Worm (Caenorhabditis elegans) whole organism, young adult: ENCODE data around the gene D2007.2.

Experiments
- C17E4.6 ChIP-seq: fragments of 200-800 bp; sonication (Bioruptor generic); IDR thresholded peaks from 2 replicates; pipeline ENCODE4 v1.3.6; 2022; ENCODE audit warnings: missing genetic modification reagents, missing genetic modification characterization, missing compliant biosample characterization
- F10E7.11 ChIP-seq: sonication (generic microtip); optimal IDR thresholded peaks from 2 replicates; lab custom pipeline; 2017; ENCODE audit warnings: mild to moderate bottlenecking, missing genetic modification characterization, moderate library complexity, missing compliant biosample characterization
- F22D6.2 ChIP-seq: sonication (generic microtip); optimal IDR thresholded peaks from 2 replicates; lab custom pipeline; 2016; ENCODE audit warnings: mild to moderate bottlenecking, missing genetic modification characterization, missing compliant biosample characterization
- F23B12.7 ChIP-seq: sonication (generic microtip); optimal IDR thresholded peaks from 2 replicates; lab custom pipeline; 2017; ENCODE audit warnings: missing genetic modification characterization, mild to moderate bottlenecking, missing compliant biosample characterization, antibody characterized with exemption, moderate library complexity; ENCODE audit not compliant: insufficient read depth
- F33H1.4 ChIP-seq: fragments of 200-800 bp; sonication (Bioruptor generic); IDR thresholded peaks from 2 replicates; pipeline ENCODE4 v1.3.6; 2022; ENCODE audit warnings: missing genetic modification reagents, missing genetic modification characterization, missing compliant biosample characterization
- F49E8.2 ChIP-seq: sonication (generic microtip); optimal IDR thresholded peaks from 3 replicates; lab custom pipeline; 2017; ENCODE audit warnings: missing genetic modification characterization, mild to moderate bottlenecking, missing compliant biosample characterization, antibody characterized with exemption, moderate library complexity; ENCODE audit not compliant: insufficient read depth
- F52B5.7 ChIP-seq: sonication (generic microtip); optimal IDR thresholded peaks from 2 replicates; lab custom pipeline; 2016; ENCODE audit warnings: mild to moderate bottlenecking, missing genetic modification characterization, missing compliant biosample characterization
- F57A8.1 ChIP-seq: fragments of 200-800 bp; sonication (Bioruptor generic); optimal IDR thresholded peaks from 2 replicates; lab custom pipeline; 2018; ENCODE audit warnings: mild to moderate bottlenecking, missing genetic modification characterization, moderate library complexity, missing compliant biosample characterization
- F57C9.4 ChIP-seq: sonication (generic microtip); optimal IDR thresholded peaks from 2 replicates; lab custom pipeline; 2017; ENCODE audit warnings: mild to moderate bottlenecking, missing genetic modification characterization, missing compliant biosample characterization
- K12H6.12 ChIP-seq: fragments of 200-800 bp; sonication (Bioruptor generic); optimal IDR thresholded peaks from 2 replicates; lab custom pipeline; 2018; ENCODE audit warnings: mild to moderate bottlenecking, missing genetic modification characterization, missing compliant biosample characterization
- T07F8.4 ChIP-seq: sonication (generic microtip); optimal IDR thresholded peaks from 2 replicates; lab custom pipeline; 2016; ENCODE audit warnings: mild to moderate bottlenecking, missing genetic modification characterization, moderate library complexity, missing compliant biosample characterization
- T26A5.8 ChIP-seq: sonication (generic microtip); optimal IDR thresholded peaks from 2 replicates; lab custom pipeline; 2016; ENCODE audit warnings: missing genetic modification characterization, missing compliant biosample characterization
- Y53F4B.3 ChIP-seq: fragments of 200-800 bp; sonication (Bioruptor generic); IDR thresholded peaks from 2 replicates; pipeline ENCODE4 v1.3.6; 2022; ENCODE audit warnings: missing genetic modification reagents, missing genetic modification characterization, missing compliant biosample characterization
- Y56A3A.18 ChIP-seq: fragments of 200-800 bp; sonication (Bioruptor generic); IDR thresholded peaks from 2 replicates; pipeline ENCODE4 v1.3.6; 2022; ENCODE audit warnings: missing genetic modification reagents, missing genetic modification characterization, missing compliant biosample characterization
- Y67H2A.10 ChIP-seq: fragments of 200-800 bp; sonication (Bioruptor generic); conservative IDR thresholded peaks from 2 replicates; pipeline ENCODE4 v1.3.6; 2022; ENCODE audit warnings: missing genetic modification reagents, missing genetic modification characterization, missing compliant biosample characterization
- ZK185.1 ChIP-seq: sonication (generic microtip); optimal IDR thresholded peaks from 2 replicates; lab custom pipeline; 2016; ENCODE audit warnings: mild to moderate bottlenecking, missing genetic modification characterization, missing compliant biosample characterization; ENCODE audit not compliant: poor library complexity, severe bottlenecking
- akir-1 ChIP-seq: fragments of 200-800 bp; sonication (Bioruptor generic); optimal IDR thresholded peaks from 2 replicates; lab custom pipeline; 2018; ENCODE audit warnings: mild to moderate bottlenecking, missing genetic modification characterization, moderate library complexity, missing compliant biosample characterization
- aptf-2 ChIP-seq: fragments of 200-800 bp; sonication (Bioruptor generic); conservative IDR thresholded peaks from 2 replicates; pipeline ENCODE4 v1.3.6; 2022; ENCODE audit warnings: missing genetic modification reagents, missing genetic modification characterization, missing compliant biosample characterization
- athp-1 ChIP-seq: sonication (generic microtip); optimal IDR thresholded peaks from 2 replicates; lab custom pipeline; 2017; ENCODE audit warnings: mild to moderate bottlenecking, missing genetic modification characterization, missing compliant biosample characterization
- attf-5 ChIP-seq: fragments of 200-800 bp; sonication (Bioruptor generic); optimal IDR thresholded peaks from 2 replicates; lab custom pipeline; 2018; ENCODE audit warnings: mild to moderate bottlenecking, missing genetic modification characterization, missing compliant biosample characterization
- bed-2 ChIP-seq: fragments of 200-800 bp; sonication (Bioruptor generic); IDR thresholded peaks from 2 replicates; pipeline ENCODE4 v1.3.6; 2022; ENCODE audit warnings: missing genetic modification reagents, missing genetic modification characterization, missing compliant biosample characterization
- ccch-3 ChIP-seq: fragments of 200-800 bp; sonication (Bioruptor generic); optimal IDR thresholded peaks from 2 replicates; lab custom pipeline; 2018; ENCODE audit warnings: mild to moderate bottlenecking, missing genetic modification characterization, missing compliant biosample characterization
- cebp-1 ChIP-seq, 2 experiments: fragments of 200-800 bp in 1 of 2; sonication (Bioruptor generic) in 1 of 2; sonication (generic microtip) in 1 of 2; IDR thresholded peaks in 1 of 2; optimal IDR thresholded peaks in 1 of 2; 2 replicates each; pipeline versions ENCODE4 v1.3.6 to Lab custom; 2017 to 2022; ENCODE audit warnings: missing compliant biosample characterization in 2 of 2, missing genetic modification characterization in 2 of 2, mild to moderate bottlenecking in 1 of 2, missing genetic modification reagents in 1 of 2, moderate library complexity in 1 of 2
- ceh-79 ChIP-seq: sonication (generic microtip); optimal IDR thresholded peaks from 2 replicates; lab custom pipeline; 2017; ENCODE audit warnings: mild to moderate bottlenecking, missing genetic modification characterization, missing compliant biosample characterization
- ceh-91 ChIP-seq: fragments of 200-800 bp; sonication (Bioruptor generic); IDR thresholded peaks from 2 replicates; pipeline ENCODE4 v1.3.6; 2022; ENCODE audit warnings: missing genetic modification reagents, missing genetic modification characterization, missing compliant biosample characterization
- die-1 ChIP-seq: sonication (generic microtip); optimal IDR thresholded peaks from 2 replicates; lab custom pipeline; 2016; ENCODE audit warnings: missing genotype, mild to moderate bottlenecking, missing genetic modification characterization, missing compliant biosample characterization
- dpff-1 ChIP-seq: sonication (generic microtip); optimal IDR thresholded peaks from 2 replicates; lab custom pipeline; 2017; ENCODE audit warnings: mild to moderate bottlenecking, missing genetic modification characterization, missing compliant biosample characterization
- ekl-4 ChIP-seq: fragments of 200-800 bp; sonication (Bioruptor generic); IDR thresholded peaks from 2 replicates; pipeline ENCODE4 v1.3.6; 2022; ENCODE audit warnings: missing genetic modification reagents, missing genetic modification characterization, missing compliant biosample characterization
- hlh-12 ChIP-seq: sonication (generic microtip); optimal IDR thresholded peaks from 2 replicates; lab custom pipeline; 2016; ENCODE audit warnings: missing genetic modification characterization, missing compliant biosample characterization
- hmg-1.2 ChIP-seq: fragments of 200-800 bp; sonication (Bioruptor generic); IDR thresholded peaks from 2 replicates; pipeline ENCODE4 v1.3.6; 2022; ENCODE audit warnings: missing genetic modification reagents, missing genetic modification characterization, missing compliant biosample characterization
- lag-1 ChIP-seq: fragments of 200-800 bp; sonication (Bioruptor generic); IDR thresholded peaks from 2 replicates; pipeline ENCODE4 v1.3.6; 2022; ENCODE audit warnings: missing genetic modification reagents, missing genetic modification characterization, missing compliant biosample characterization
- lin-35 ChIP-seq, 3 experiments: fragments of 150-350 bp in 2 of 3; sonication (generic microtip) in 1 of 3; optimal IDR thresholded peaks; 2 replicates each; lab custom pipeline; 2014 to 2018; ENCODE audit warnings: missing biosample characterization in 3 of 3, missing genetic modification characterization in 3 of 3, missing genetic modification reagents in 3 of 3
- lin-54 ChIP-seq: fragments of 200-800 bp; sonication (Bioruptor generic); optimal IDR thresholded peaks from 2 replicates; lab custom pipeline; 2018; ENCODE audit warnings: mild to moderate bottlenecking, missing genetic modification characterization, missing compliant biosample characterization
- madf-10 ChIP-seq: sonication (generic microtip); optimal IDR thresholded peaks from 2 replicates; lab custom pipeline; 2016; ENCODE audit warnings: mild to moderate bottlenecking, missing genetic modification characterization, missing compliant biosample characterization
- madf-3 ChIP-seq: fragments of 200-800 bp; sonication (Bioruptor generic); IDR thresholded peaks from 2 replicates; pipeline ENCODE4 v1.3.6; 2022; ENCODE audit warnings: missing genetic modification reagents, missing genetic modification characterization, missing compliant biosample characterization
- nfya-1 ChIP-seq: sonication (generic microtip); optimal IDR thresholded peaks from 2 replicates; lab custom pipeline; 2017; ENCODE audit warnings: antibody characterized with exemption, missing compliant biosample characterization, missing genetic modification characterization, borderline replicate concordance; ENCODE audit not compliant: insufficient read depth
- nfyb-1 ChIP-seq: fragments of 200-800 bp; sonication (Bioruptor generic); IDR thresholded peaks from 2 replicates; pipeline ENCODE4 v1.3.6; 2022; ENCODE audit warnings: missing genetic modification reagents, missing genetic modification characterization, missing compliant biosample characterization
- nhr-80 ChIP-seq: sonication (generic microtip); optimal IDR thresholded peaks from 2 replicates; lab custom pipeline; 2016; ENCODE audit warnings: missing genetic modification characterization, missing compliant biosample characterization
- sdz-38 ChIP-seq: sonication (generic microtip); optimal IDR thresholded peaks from 2 replicates; lab custom pipeline; 2016; ENCODE audit warnings: missing genotype, missing genetic modification characterization, missing compliant biosample characterization
- sea-2 ChIP-seq: fragments of 200-800 bp; sonication (Bioruptor generic); IDR thresholded peaks from 2 replicates; pipeline ENCODE4 v1.3.6; 2022; ENCODE audit warnings: missing genetic modification characterization, missing compliant biosample characterization
- snpc-1.3 ChIP-seq: sonication (generic microtip); optimal IDR thresholded peaks from 2 replicates; lab custom pipeline; 2017; ENCODE audit warnings: missing genetic modification characterization, mild to moderate bottlenecking, missing compliant biosample characterization, antibody characterized with exemption, moderate library complexity, missing genotype, missing genetic modification reagents; ENCODE audit not compliant: insufficient read depth
- snpc-4 ChIP-seq, 5 experiments: fragments of 150-350 bp in 1 of 5; sonication (generic microtip) in 4 of 5; optimal IDR thresholded peaks; 2 replicates each; lab custom pipeline; 2014 to 2018; ENCODE audit warnings: missing genetic modification characterization in 5 of 5, missing biosample characterization in 3 of 5, antibody characterized with exemption in 2 of 5, mild to moderate bottlenecking in 2 of 5, missing compliant biosample characterization in 2 of 5, missing genotype in 2 of 5, moderate library complexity in 2 of 5, missing genetic modification reagents in 1 of 5
- unc-130 ChIP-seq: sonication (generic microtip); optimal IDR thresholded peaks from 2 replicates; lab custom pipeline; 2016; ENCODE audit warnings: missing genetic modification reagents, missing genetic modification characterization, missing compliant biosample characterization
- xnd-1 ChIP-seq: sonication (generic microtip); optimal IDR thresholded peaks from 2 replicates; lab custom pipeline; 2016; ENCODE audit warnings: missing genotype, missing genetic modification reagents, missing genetic modification characterization, missing compliant biosample characterization
- ztf-22 ChIP-seq: fragments of 200-800 bp; sonication (Bioruptor generic); optimal IDR thresholded peaks from 2 replicates; lab custom pipeline; 2018; ENCODE audit warnings: mild to moderate bottlenecking, missing genetic modification characterization, moderate library complexity, missing compliant biosample characterization
- ztf-25 ChIP-seq: fragments of 200-800 bp; sonication (Bioruptor generic); IDR thresholded peaks from 2 replicates; pipeline ENCODE4 v1.3.6; 2022; ENCODE audit warnings: missing genetic modification reagents, missing genetic modification characterization, missing compliant biosample characterization
- ztf-28 ChIP-seq: fragments of 200-800 bp; sonication (Bioruptor generic); IDR thresholded peaks from 2 replicates; pipeline ENCODE4 v1.3.6; 2022; ENCODE audit warnings: missing genetic modification reagents, missing genetic modification characterization, missing compliant biosample characterization
- ztf-6 ChIP-seq: fragments of 200-800 bp; sonication (Bioruptor generic); IDR thresholded peaks from 2 replicates; pipeline ENCODE4 v1.3.6; 2022; ENCODE audit warnings: missing genetic modification reagents, missing genetic modification characterization, missing compliant biosample characterization

D2007.2 gene

ce11 chrIII:8125234-8125633, 23.5 kb upstream of the D2007.2 start:
- no peak for TF ChIP-seq F23B12.7 (tag; lab: Kevin White, UChicago)
- TF ChIP-seq hmg-1.2 (GFP tag; lab: Robert Waterston, UW): peak; percentile 91
- no peak for TF ChIP-seq snpc-4 (GFP tag; optimal IDR thresholded peaks at IDR 0.05; lab: Kevin White, UChicago)
- peak in 1 of 4 experiments; percentile 5 for TF ChIP-seq snpc-4 (tag; optimal IDR thresholded peaks at IDR 0.05; lab: Kevin White, UChicago)
- TF ChIP-seq ztf-28 (GFP tag; lab: Robert Waterston, UW): no peak
- TF ChIP-seq ekl-4 (GFP tag; lab: Robert Waterston, UW): no peak
- no peak for TF ChIP-seq F57A8.1
- peak; percentile 40 for TF ChIP-seq nhr-80 (tag; lab: Kevin White, UChicago)
- no peak for TF ChIP-seq sdz-38 (tag; lab: Kevin White, UChicago)
- TF ChIP-seq bed-2 (GFP tag; lab: Robert Waterston, UW): no peak
- TF ChIP-seq die-1 (tag; lab: Kevin White, UChicago): no peak
- TF ChIP-seq ceh-79: no peak
- TF ChIP-seq F52B5.7: no peak
- TF ChIP-seq aptf-2: no peak
- TF ChIP-seq nfya-1 (tag; lab: Kevin White, UChicago): no peak
- no peak for TF ChIP-seq Y53F4B.3 (GFP tag; lab: Robert Waterston, UW)
- TF ChIP-seq nfyb-1 (GFP tag; lab: Robert Waterston, UW): no peak
- TF ChIP-seq F57C9.4 (tag; lab: Kevin White, UChicago): no peak
- TF ChIP-seq ccch-3 (GFP tag; lab: Kevin White, UChicago): no peak
- TF ChIP-seq F22D6.2 (tag; lab: Kevin White, UChicago): no peak
- no peak for TF ChIP-seq C17E4.6 (GFP tag; lab: Robert Waterston, UW)
- TF ChIP-seq ceh-91 (GFP tag; lab: Robert Waterston, UW): no peak
- no peak for TF ChIP-seq T07F8.4 (tag; lab: Kevin White, UChicago)
- no peak for TF ChIP-seq ztf-6
- no peak for TF ChIP-seq F33H1.4 (GFP tag; lab: Robert Waterston, UW)
- TF ChIP-seq ZK185.1 (tag; lab: Kevin White, UChicago): no peak
- TF ChIP-seq xnd-1 (tag; lab: Kevin White, UChicago): no peak
- TF ChIP-seq akir-1: no peak
- TF ChIP-seq athp-1 (tag; lab: Kevin White, UChicago): no peak
- TF ChIP-seq K12H6.12 (tag; lab: Kevin White, UChicago): peak; percentile 24
- no peak for TF ChIP-seq unc-130 (GFP tag; lab: Kevin White, UChicago)
- no peak for TF ChIP-seq snpc-1.3 (tag; lab: Kevin White, UChicago)
- TF ChIP-seq hlh-12 (tag; lab: Kevin White, UChicago): no peak
- no peak for TF ChIP-seq T26A5.8 (tag; lab: Kevin White, UChicago)
- TF ChIP-seq ztf-25: no peak
- no peak for TF ChIP-seq lag-1
- no peak for TF ChIP-seq lin-54 (GFP tag; lab: Kevin White, UChicago)
- TF ChIP-seq ztf-22 (GFP tag; lab: Kevin White, UChicago): no peak
- TF ChIP-seq Y67H2A.10 (GFP tag; lab: Robert Waterston, UW): no peak
- TF ChIP-seq dpff-1 (tag; lab: Kevin White, UChicago): no peak
- no peak for TF ChIP-seq F10E7.11 (tag; lab: Kevin White, UChicago)
- peak in 1 of 3 experiments; percentile 20 for TF ChIP-seq lin-35 (GFP tag; optimal IDR thresholded peaks at IDR 0.05; lab: Kevin White, UChicago)
- no peak for TF ChIP-seq cebp-1 (GFP tag; IDR thresholded peaks at IDR 0.05; lab: Robert Waterston, UW)
- peak; percentile 45 for TF ChIP-seq cebp-1 (tag; optimal IDR thresholded peaks at IDR 0.05; lab: Kevin White, UChicago)
- TF ChIP-seq madf-10 (tag; lab: Kevin White, UChicago): no peak
- no peak for TF ChIP-seq Y56A3A.18 (GFP tag; lab: Robert Waterston, UW)
- TF ChIP-seq F49E8.2 (tag; lab: Kevin White, UChicago): no peak
- TF ChIP-seq sea-2: no peak
- TF ChIP-seq attf-5: peak; percentile 30
- TF ChIP-seq madf-3 (GFP tag; lab: Robert Waterston, UW): no peak
